Worm (Caenorhabditis elegans): ENCODE results near the gene C54D10.5.

ce11 chrV:12397545-12397944, 31.6 kb upstream of the C54D10.5 start, which contains the start of gene K01D12.5:
- no peak for TF ChIP-seq let-526 (GFP tag; IDR thresholded peaks at IDR 0.05)
- no peak for TF ChIP-seq snpc-1.1 (tag; optimal IDR thresholded peaks at IDR 0.05; ENCODE audit: insufficient read depth)
- no peak for TF ChIP-seq tbx-9 (tag; optimal IDR thresholded peaks at IDR 0.05; ENCODE audit: borderline replicate concordance)
- TF ChIP-seq snpc-4 (GFP tag; optimal IDR thresholded peaks at IDR 0.05): no peak
- no peak for TF ChIP-seq snpc-4 (tag; optimal IDR thresholded peaks at IDR 0.05)
- TF ChIP-seq nfya-2 (GFP tag; IDR thresholded peaks at IDR 0.05): no peak
- TF ChIP-seq nhr-80 (tag; optimal IDR thresholded peaks at IDR 0.05): no peak
- TF ChIP-seq F22D6.2 (tag; optimal IDR thresholded peaks at IDR 0.05): no peak
- no peak for TF ChIP-seq mcd-1 (GFP tag; IDR thresholded peaks at IDR 0.05)
- no peak for TF ChIP-seq chd-7 (tag; optimal IDR thresholded peaks at IDR 0.05)
- no peak for TF ChIP-seq fkh-3 (tag; optimal IDR thresholded peaks at IDR 0.05)
- no peak for TF ChIP-seq ceh-40 (GFP tag; IDR thresholded peaks at IDR 0.05)
- TF ChIP-seq ama-1 (optimal IDR thresholded peaks at IDR 0.05): no peak
- no peak for TF ChIP-seq ama-1 (GFP tag; optimal IDR thresholded peaks at IDR 0.05)
- TF ChIP-seq lir-1 (GFP tag; conservative IDR thresholded peaks at IDR 0.05): no peak
- TF ChIP-seq snpc-3.4 (tag; optimal IDR thresholded peaks at IDR 0.05): no peak
